Worm (Caenorhabditis elegans) whole organism, L2 larva: Measurements from ENCODE around the gene Y61A9LA.1.

Experiments
- Y55F3AM.14 ChIP-seq: fragments of 200-800 bp; sonication (Bioruptor generic); optimal IDR thresholded peaks from 2 replicates; lab custom pipeline; 2018; ENCODE audit warnings: mild to moderate bottlenecking, missing genetic modification characterization, missing compliant biosample characterization
- ceh-82 ChIP-seq: fragments of 150-350 bp; optimal IDR thresholded peaks from 2 replicates; lab custom pipeline; 2014; ENCODE audit warnings: missing biosample characterization, missing genetic modification characterization
- nhr-11 ChIP-seq: fragments of 150-350 bp; optimal IDR thresholded peaks from 2 replicates; lab custom pipeline; 2014; ENCODE audit warnings: missing biosample characterization, missing genetic modification characterization
- nhr-237 ChIP-seq: fragments of 150-350 bp; optimal IDR thresholded peaks from 2 replicates; lab custom pipeline; 2014; ENCODE audit warnings: missing biosample characterization, missing genetic modification characterization
- nhr-25 ChIP-seq: fragments of 150-350 bp; sonication (generic microtip); optimal IDR thresholded peaks from 3 replicates; lab custom pipeline; 2014; ENCODE audit warnings: missing biosample characterization, missing genetic modification characterization
- skn-1 ChIP-seq: sonication (generic microtip); optimal IDR thresholded peaks from 2 replicates; lab custom pipeline; 2017; ENCODE audit warnings: missing biosample characterization, missing genetic modification characterization
- sma-9 ChIP-seq, 2 experiments: fragments of 150-350 bp in 1 of 2; sonication (generic microtip) in 1 of 2; optimal IDR thresholded peaks; 2 replicates each; lab custom pipeline; 2014 to 2016; ENCODE audit warnings: missing genetic modification characterization in 2 of 2, mild to moderate bottlenecking in 1 of 2, missing biosample characterization in 1 of 2, missing compliant biosample characterization in 1 of 2, missing genetic modification reagents in 1 of 2, moderate library complexity in 1 of 2
- unc-62 ChIP-seq: fragments of 150-350 bp; optimal IDR thresholded peaks from 2 replicates; lab custom pipeline; 2014; ENCODE audit warnings: missing biosample characterization, missing genetic modification reagents, missing genetic modification characterization
- ztf-1 ChIP-seq: fragments of 200-800 bp; sonication (Bioruptor generic); conservative IDR thresholded peaks from 2 replicates; pipeline ENCODE4 v1.3.6; 2022; ENCODE audit warnings: missing genetic modification characterization, missing compliant biosample characterization

DNA sequence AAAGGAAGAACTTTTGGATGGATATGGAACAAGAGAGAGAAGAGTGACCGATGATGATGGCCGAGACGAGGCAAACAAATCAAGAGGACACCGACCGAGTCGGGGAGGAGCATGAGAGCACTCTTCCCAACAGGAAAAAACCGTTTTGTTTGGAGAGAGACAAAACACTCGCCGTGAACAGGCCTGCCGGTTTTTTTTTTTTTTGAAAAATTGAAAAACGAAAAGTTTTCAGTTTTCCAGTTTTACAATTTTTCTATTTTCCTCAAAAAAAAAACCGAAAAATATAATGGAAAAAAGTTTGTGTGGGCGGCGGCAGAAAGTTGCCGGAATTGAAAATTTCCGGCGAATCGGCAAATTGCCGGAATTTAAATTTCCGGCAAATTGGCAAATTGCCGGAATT is 25.4 kb upstream of the Y61A9LA.1 start, which contains the start of gene Y61A9LA.7:
- TF ChIP-seq ztf-1: no peak
- TF ChIP-seq nhr-25 (tag; lab: Kevin White, UChicago): no peak
- TF ChIP-seq skn-1 (tag; lab: Kevin White, UChicago): no peak
- TF ChIP-seq sma-9 (GFP tag; optimal IDR thresholded peaks at IDR 0.05; lab: Kevin White, UChicago): no peak
- no peak for TF ChIP-seq sma-9 (tag; optimal IDR thresholded peaks at IDR 0.05; lab: Kevin White, UChicago)
- TF ChIP-seq unc-62: no peak
- TF ChIP-seq ceh-82 (tag; lab: Kevin White, UChicago): no peak
- TF ChIP-seq Y55F3AM.14 (GFP tag; lab: Kevin White, UChicago): no peak
- no peak for TF ChIP-seq nhr-237 (tag; lab: Kevin White, UChicago)
- no peak for TF ChIP-seq nhr-11 (tag; lab: Kevin White, UChicago)
